Worm (Caenorhabditis elegans) whole organism, L1 larva: ENCODE data around the gene sur-7.

Experiments used
- C16A3.4 ChIP-seq: fragments of 150-350 bp; optimal IDR thresholded peaks from 2 replicates; lab custom pipeline; 2014; ENCODE audit warnings: missing biosample characterization, missing genetic modification characterization
- alr-1 ChIP-seq: fragments of 200-800 bp; sonication (Bioruptor generic); optimal IDR thresholded peaks from 2 replicates; lab custom pipeline; 2018; ENCODE audit warnings: borderline replicate concordance, mild to moderate bottlenecking, missing genetic modification characterization, missing compliant biosample characterization
- aly-2 ChIP-seq: fragments of 150-350 bp; optimal IDR thresholded peaks from 2 replicates; lab custom pipeline; 2014; ENCODE audit warnings: missing biosample characterization, missing genetic modification characterization
- blmp-1 ChIP-seq: fragments of 150-350 bp; optimal IDR thresholded peaks from 2 replicates; lab custom pipeline; 2014; ENCODE audit warnings: missing biosample characterization, missing genetic modification characterization
- ceh-63 ChIP-seq: fragments of 200-800 bp; sonication (Bioruptor generic); optimal IDR thresholded peaks from 2 replicates; lab custom pipeline; 2018; ENCODE audit warnings: mild to moderate bottlenecking, missing genetic modification characterization, missing compliant biosample characterization
- ceh-8 ChIP-seq: fragments of 200-800 bp; sonication (Bioruptor generic); optimal IDR thresholded peaks from 2 replicates; lab custom pipeline; 2018; ENCODE audit warnings: mild to moderate bottlenecking, missing genetic modification characterization, moderate library complexity, missing compliant biosample characterization
- ceh-82 ChIP-seq, 3 experiments: fragments of 150-350 bp in 1 of 3; sonication (generic microtip) in 2 of 3; optimal IDR thresholded peaks; 2 replicates each; lab custom pipeline; 2014 to 2017; ENCODE audit warnings: missing biosample characterization in 3 of 3, missing genetic modification characterization in 3 of 3
- ceh-88 ChIP-seq: fragments of 200-800 bp; sonication (Bioruptor generic); IDR thresholded peaks from 2 replicates; pipeline ENCODE4 v1.3.6; 2022; ENCODE audit warnings: missing genetic modification characterization, missing compliant biosample characterization
- dsc-1 ChIP-seq: sonication (generic microtip); optimal IDR thresholded peaks from 2 replicates; lab custom pipeline; 2016; ENCODE audit warnings: mild to moderate bottlenecking, missing genetic modification characterization, missing compliant biosample characterization
- elt-3 ChIP-seq, 6 experiments: fragments of 150-350 bp in 1 of 6; sonication (generic microtip); optimal IDR thresholded peaks; 2 replicates each; lab custom pipeline; 2017 to 2018; ENCODE audit warnings: missing biosample characterization in 6 of 6, missing genetic modification characterization in 6 of 6, inconsistent platforms in 1 of 6
- ets-5 ChIP-seq: fragments of 200-800 bp; sonication (Bioruptor generic); IDR thresholded peaks from 2 replicates; pipeline ENCODE4 v1.3.6; 2022; ENCODE audit warnings: missing genetic modification characterization, missing compliant biosample characterization
- fkh-10 ChIP-seq: sonication (generic microtip); optimal IDR thresholded peaks from 2 replicates; lab custom pipeline; 2017; ENCODE audit warnings: missing biosample characterization, missing genetic modification reagents, missing genetic modification characterization
- fkh-8 ChIP-seq: sonication (generic microtip); optimal IDR thresholded peaks from 2 replicates; lab custom pipeline; 2016; ENCODE audit warnings: mild to moderate bottlenecking, missing genetic modification characterization, missing compliant biosample characterization
- hpl-2 ChIP-seq: fragments of 150-350 bp; optimal IDR thresholded peaks from 2 replicates; lab custom pipeline; 2014; ENCODE audit warnings: missing biosample characterization, missing genetic modification reagents, missing genetic modification characterization
- irx-1 ChIP-seq: sonication (generic microtip); optimal IDR thresholded peaks from 2 replicates; lab custom pipeline; 2016; ENCODE audit warnings: missing genetic modification characterization, missing compliant biosample characterization
- lin-14 ChIP-seq: fragments of 200-800 bp; sonication (Bioruptor generic); optimal IDR thresholded peaks from 2 replicates; lab custom pipeline; 2018; ENCODE audit warnings: mild to moderate bottlenecking, missing genetic modification characterization, moderate library complexity, missing compliant biosample characterization
- lin-35 ChIP-seq, 2 experiments: fragments of 150-350 bp; optimal IDR thresholded peaks; 2 replicates each; lab custom pipeline; 2014; ENCODE audit warnings: missing biosample characterization in 2 of 2, missing genetic modification characterization in 2 of 2, missing genetic modification reagents in 2 of 2
- lin-39 ChIP-seq: fragments of 150-350 bp; optimal IDR thresholded peaks from 2 replicates; lab custom pipeline; 2014; ENCODE audit warnings: missing biosample characterization, missing genetic modification reagents, missing genetic modification characterization
- mab-9 ChIP-seq: fragments of 200-800 bp; sonication (Bioruptor generic); IDR thresholded peaks from 2 replicates; pipeline ENCODE4 v1.3.6; 2022; ENCODE audit warnings: missing genetic modification reagents, missing genetic modification characterization, missing compliant biosample characterization
- mef-2 ChIP-seq: fragments of 150-350 bp; optimal IDR thresholded peaks from 2 replicates; lab custom pipeline; 2014; ENCODE audit warnings: missing biosample characterization, missing genetic modification characterization
- nhr-11 ChIP-seq: fragments of 150-350 bp; optimal IDR thresholded peaks from 2 replicates; lab custom pipeline; 2014; ENCODE audit warnings: missing biosample characterization, missing genetic modification characterization
- nhr-19 ChIP-seq: fragments of 200-800 bp; sonication (Bioruptor generic); conservative IDR thresholded peaks from 2 replicates; pipeline ENCODE4 v1.3.6; 2022; ENCODE audit warnings: missing genetic modification characterization, missing compliant biosample characterization
- nhr-20 ChIP-seq: sonication (generic microtip); optimal IDR thresholded peaks from 2 replicates; lab custom pipeline; 2016; ENCODE audit warnings: mild to moderate bottlenecking, missing genetic modification characterization, missing compliant biosample characterization
- nhr-71 ChIP-seq: sonication (generic microtip); optimal IDR thresholded peaks from 2 replicates; lab custom pipeline; 2016; ENCODE audit warnings: mild to moderate bottlenecking, missing genetic modification characterization, moderate library complexity, missing compliant biosample characterization
- nhr-77 ChIP-seq: fragments of 150-350 bp; optimal IDR thresholded peaks from 2 replicates; lab custom pipeline; 2014; ENCODE audit warnings: missing biosample characterization, missing genetic modification characterization
- nhr-84 ChIP-seq: sonication (generic microtip); optimal IDR thresholded peaks from 2 replicates; lab custom pipeline; 2017; ENCODE audit warnings: missing biosample characterization, missing genetic modification characterization
- pax-3 ChIP-seq: fragments of 200-800 bp; sonication (Bioruptor generic); optimal IDR thresholded peaks from 2 replicates; lab custom pipeline; 2018; ENCODE audit warnings: mild to moderate bottlenecking, missing genetic modification characterization, moderate library complexity, missing compliant biosample characterization
- pqm-1 ChIP-seq: sonication (generic microtip); optimal IDR thresholded peaks from 3 replicates; lab custom pipeline; 2017; ENCODE audit warnings: missing biosample characterization, missing genetic modification characterization
- rnt-1 ChIP-seq: sonication (generic microtip); optimal IDR thresholded peaks from 2 replicates; lab custom pipeline; 2016; ENCODE audit warnings: mild to moderate bottlenecking, missing genetic modification characterization, moderate library complexity, missing compliant biosample characterization
- skn-1 ChIP-seq: fragments of 150-350 bp; optimal IDR thresholded peaks from 2 replicates; lab custom pipeline; 2014; ENCODE audit warnings: missing biosample characterization, missing genetic modification characterization
- snpc-4 ChIP-seq: fragments of 150-350 bp; optimal IDR thresholded peaks from 2 replicates; lab custom pipeline; 2014; ENCODE audit warnings: missing biosample characterization, missing genetic modification characterization
- snu-23 ChIP-seq: sonication (generic microtip); optimal IDR thresholded peaks from 2 replicates; lab custom pipeline; 2016; ENCODE audit warnings: missing genetic modification characterization, missing compliant biosample characterization
- sox-4 ChIP-seq: sonication (generic microtip); optimal IDR thresholded peaks from 2 replicates; lab custom pipeline; 2016; ENCODE audit warnings: missing genetic modification characterization, missing compliant biosample characterization
- swsn-7 ChIP-seq: sonication (generic microtip); optimal IDR thresholded peaks from 2 replicates; lab custom pipeline; 2016; ENCODE audit warnings: missing genetic modification characterization, missing compliant biosample characterization
- tbx-2 ChIP-seq: sonication (generic microtip); optimal IDR thresholded peaks from 2 replicates; lab custom pipeline; 2016; ENCODE audit warnings: missing genetic modification characterization, missing compliant biosample characterization
- unc-130 ChIP-seq: fragments of 150-350 bp; optimal IDR thresholded peaks from 2 replicates; lab custom pipeline; 2017; ENCODE audit warnings: missing biosample characterization, missing genetic modification characterization, inconsistent platforms
- unc-86 ChIP-seq: sonication (generic microtip); optimal IDR thresholded peaks from 2 replicates; lab custom pipeline; 2016; ENCODE audit warnings: missing genetic modification characterization, missing compliant biosample characterization
- unc-98 ChIP-seq: fragments of 200-800 bp; sonication (Bioruptor generic); IDR thresholded peaks from 2 replicates; pipeline ENCODE4 v1.3.6; 2022; ENCODE audit warnings: missing genetic modification characterization, missing compliant biosample characterization
- xbp-1 ChIP-seq: sonication (generic microtip); optimal IDR thresholded peaks from 2 replicates; lab custom pipeline; 2016; ENCODE audit warnings: missing genetic modification characterization, missing compliant biosample characterization
- zag-1 ChIP-seq: fragments of 150-350 bp; optimal IDR thresholded peaks from 2 replicates; lab custom pipeline; 2014; ENCODE audit warnings: missing biosample characterization, missing genetic modification characterization

The sur-7 gene

DNA sequence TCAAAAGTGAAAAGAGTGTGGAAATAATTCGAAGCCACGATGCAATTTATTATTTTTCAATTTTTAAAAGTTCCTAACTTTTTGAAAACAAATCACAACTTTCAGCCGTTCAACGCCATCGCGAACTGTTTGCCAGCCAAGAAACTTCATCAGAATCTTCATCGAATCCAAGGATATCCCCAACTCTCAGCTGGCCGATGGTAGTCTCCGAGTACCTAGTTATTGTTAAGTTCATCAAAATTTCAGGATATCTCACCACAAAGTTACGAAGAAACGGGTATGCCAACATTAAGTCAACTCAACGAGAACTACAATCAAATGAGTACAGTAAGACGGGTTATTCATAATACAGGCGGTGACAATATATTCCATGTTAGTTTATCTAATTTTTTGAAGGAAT, 20.0 kb upstream of the sur-7 start:
- TF ChIP-seq ets-5 (no peak), pqm-1 (tag; lab: Kevin White, UChicago) (no peak), aly-2 (tag; lab: Kevin White, UChicago) (no peak), hpl-2 (no peak), snu-23 (GFP tag; lab: Kevin White, UChicago) (no peak), lin-35 (GFP tag; optimal IDR thresholded peaks at IDR 0.05; lab: Kevin White, UChicago) (no peak), alr-1 (no peak), mab-9 (no peak), ceh-8 (GFP tag; lab: Kevin White, UChicago) (no peak), unc-86 (tag; lab: Kevin White, UChicago) (no peak), tbx-2 (tag; lab: Kevin White, UChicago) (no peak), C16A3.4 (no peak), lin-39 (tag; lab: Kevin White, UChicago) (no peak), ceh-82 (tag; optimal IDR thresholded peaks at IDR 0.05; lab: Kevin White, UChicago) (no peak), dsc-1 (tag; lab: Kevin White, UChicago) (no peak), sox-4 (tag; lab: Kevin White, UChicago) (no peak), irx-1 (tag; lab: Kevin White, UChicago) (no peak), snpc-4 (tag; lab: Kevin White, UChicago) (no peak), nhr-71 (tag; lab: Kevin White, UChicago) (no peak), ceh-88 (GFP tag; lab: Robert Waterston, UW) (no peak)

DNA sequence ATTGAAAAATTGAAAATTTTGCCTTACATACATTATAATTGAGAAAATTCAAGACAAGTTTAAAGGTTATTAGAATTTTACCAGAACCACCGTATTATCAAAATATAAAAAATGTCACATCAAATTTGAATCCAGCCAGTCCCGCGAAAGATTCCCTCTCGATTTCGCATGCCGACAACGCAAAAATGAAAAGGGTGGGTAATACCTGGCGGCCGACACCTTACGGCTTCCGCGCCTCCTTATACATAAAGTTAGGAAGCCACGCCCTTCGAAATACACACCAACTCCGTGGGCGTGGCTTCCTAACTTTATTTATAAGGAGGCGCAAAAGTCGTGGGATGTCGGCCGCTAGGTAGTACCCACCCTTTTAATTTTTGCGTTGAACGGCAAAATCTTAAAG, 18.9 kb upstream of the sur-7 start:
- TF ChIP-seq ceh-63 (GFP tag; lab: Kevin White, UChicago) (no peak), snpc-4 (tag; lab: Kevin White, UChicago) (peak; percentile 72), mef-2 (no peak)

ce11 chrX:16361001-16361400, 15.4 kb upstream of the sur-7 start:
- TF ChIP-seq nhr-77 (tag; lab: Kevin White, UChicago): no peak
- peak; percentile 35 for TF ChIP-seq snu-23 (GFP tag; lab: Kevin White, UChicago)
- TF ChIP-seq swsn-7 (tag; lab: Kevin White, UChicago): no peak
- TF ChIP-seq mef-2: no peak
- no peak for TF ChIP-seq zag-1 (tag; lab: Kevin White, UChicago)
- TF ChIP-seq lin-39 (tag; lab: Kevin White, UChicago): peak; percentile 48
- no peak for TF ChIP-seq pax-3 (tag; lab: Kevin White, UChicago)
- TF ChIP-seq blmp-1 (tag; lab: Kevin White, UChicago): no peak
- TF ChIP-seq nhr-19 (GFP tag; lab: Robert Waterston, UW): peak; percentile 48
- TF ChIP-seq unc-130 (tag; lab: Kevin White, UChicago): peak; percentile 32
- peak; percentile 42 for TF ChIP-seq rnt-1
- TF ChIP-seq lin-14: peak; percentile 65
- TF ChIP-seq nhr-84 (tag; lab: Kevin White, UChicago): no peak
- no peak for TF ChIP-seq skn-1 (tag; lab: Kevin White, UChicago)
- TF ChIP-seq nhr-20 (tag; lab: Kevin White, UChicago): peak; percentile 24
- peak; percentile 73 for TF ChIP-seq nhr-71 (tag; lab: Kevin White, UChicago)
- TF ChIP-seq fkh-8: no peak
- TF ChIP-seq nhr-11 (tag; lab: Kevin White, UChicago): no peak
- peak; percentile 18 for TF ChIP-seq xbp-1 (tag; lab: Kevin White, UChicago)
- TF ChIP-seq fkh-10: peak; percentile 14
- no peak for TF ChIP-seq elt-3 (tag; optimal IDR thresholded peaks at IDR 0.05; lab: Kevin White, UChicago)
- TF ChIP-seq unc-98: no peak
